Fruit fly (Drosophila melanogaster) whole organism, embryonic: ENCODE results near the gene ND-30.

Experiments used
- Adf1 ChIP-seq: fragments of 200-800 bp; sonication (Bioruptor generic); IDR thresholded peaks from 2 replicates; pipeline ENCODE4 v1.3.6; 2022; ENCODE audit warnings: missing biosample characterization, missing genetic modification characterization
- B-H1 ChIP-seq: fragments of 200-800 bp; sonication (Bioruptor generic); IDR thresholded peaks from 3 replicates; pipeline ENCODE4 v1.3.6; 2022; ENCODE audit warnings: missing biosample characterization, missing genetic modification characterization
- BtbVII ChIP-seq: fragments of 200-800 bp; sonication (Bioruptor generic); optimal IDR thresholded peaks from 3 replicates; lab custom pipeline; 2017; ENCODE audit warnings: missing biosample characterization, mild to moderate bottlenecking, missing genetic modification characterization
- CG10274 ChIP-seq: fragments of 200-800 bp; sonication (Bioruptor generic); optimal IDR thresholded peaks from 3 replicates; lab custom pipeline; 2017; ENCODE audit warnings: missing biosample characterization, mild to moderate bottlenecking, missing genetic modification characterization
- CG10366 ChIP-seq: fragments of 200-800 bp; sonication (Bioruptor generic); IDR thresholded peaks from 2 replicates; pipeline ENCODE4 v1.3.6; 2022; ENCODE audit warnings: missing biosample characterization, missing genetic modification characterization
- CG10431 ChIP-seq: fragments of 200-800 bp; sonication (Bioruptor generic); optimal IDR thresholded peaks from 3 replicates; lab custom pipeline; 2018; ENCODE audit warnings: missing biosample characterization, mild to moderate bottlenecking, missing genetic modification characterization
- CG12769 ChIP-seq: fragments of 200-800 bp; sonication (Bioruptor generic); optimal IDR thresholded peaks from 2 replicates; lab custom pipeline; 2019; ENCODE audit warnings: missing biosample characterization, mild to moderate bottlenecking, missing genetic modification characterization, moderate library complexity
- CG13287 ChIP-seq: fragments of 200-800 bp; sonication (Bioruptor generic); IDR thresholded peaks from 2 replicates; pipeline ENCODE4 v1.3.6; 2022; ENCODE audit warnings: missing biosample characterization, missing genetic modification characterization; ENCODE audit not compliant: partially characterized antibody
- CG13775 ChIP-seq: fragments of 200-800 bp; sonication (Bioruptor generic); optimal IDR thresholded peaks from 3 replicates; lab custom pipeline; 2017; ENCODE audit warnings: missing biosample characterization, mild to moderate bottlenecking, missing genetic modification characterization
- CG14710 ChIP-seq: fragments of 200-800 bp; sonication (Bioruptor generic); optimal IDR thresholded peaks from 3 replicates; lab custom pipeline; 2019; ENCODE audit warnings: missing biosample characterization, mild to moderate bottlenecking, missing genetic modification characterization, moderate library complexity
- CG17361 ChIP-seq: fragments of 200-800 bp; sonication (Bioruptor generic); IDR thresholded peaks from 3 replicates; pipeline ENCODE4 v1.3.6; 2022; ENCODE audit warnings: missing biosample characterization, missing genetic modification characterization
- CG2678 ChIP-seq: fragments of 200-800 bp; sonication (Bioruptor generic); optimal IDR thresholded peaks from 3 replicates; lab custom pipeline; 2019; ENCODE audit warnings: missing biosample characterization, mild to moderate bottlenecking, missing genetic modification characterization, moderate library complexity
- CG31365 ChIP-seq: fragments of 200-800 bp; sonication (Bioruptor generic); optimal IDR thresholded peaks from 2 replicates; lab custom pipeline; 2018; ENCODE audit warnings: missing biosample characterization, mild to moderate bottlenecking, missing genetic modification characterization
- CG4282 ChIP-seq: fragments of 200-800 bp; sonication (Bioruptor generic); optimal IDR thresholded peaks from 2 replicates; lab custom pipeline; 2016; ENCODE audit warnings: missing biosample characterization, missing genetic modification characterization
- CG4360 ChIP-seq: fragments of 200-800 bp; sonication (Bioruptor generic); IDR thresholded peaks from 2 replicates; pipeline ENCODE4 v1.3.6; 2022; ENCODE audit warnings: missing biosample characterization, missing genetic modification characterization
- CG5180 ChIP-seq: fragments of 200-800 bp; sonication (Bioruptor generic); optimal IDR thresholded peaks from 3 replicates; lab custom pipeline; 2017; ENCODE audit warnings: missing biosample characterization, missing genetic modification characterization, mild to moderate bottlenecking, moderate library complexity, missing genetic modification reagents
- CG7928 ChIP-seq: fragments of 200-800 bp; sonication (Bioruptor generic); optimal IDR thresholded peaks from 2 replicates; lab custom pipeline; 2017; ENCODE audit warnings: missing biosample characterization, mild to moderate bottlenecking, missing genetic modification characterization
- CG7963 ChIP-seq: fragments of 200-800 bp; sonication (Bioruptor generic); IDR thresholded peaks from 3 replicates; pipeline ENCODE4 v1.3.6; 2022; ENCODE audit warnings: missing biosample characterization, missing genetic modification characterization; ENCODE audit not compliant: partially characterized antibody
- CG8765 ChIP-seq: fragments of 200-800 bp; sonication (Bioruptor generic); IDR thresholded peaks from 2 replicates; pipeline ENCODE4 v1.3.6; 2022; ENCODE audit warnings: missing biosample characterization, missing genetic modification characterization
- CG9727 ChIP-seq: fragments of 200-800 bp; sonication (Bioruptor generic); optimal IDR thresholded peaks from 3 replicates; lab custom pipeline; 2017; ENCODE audit warnings: missing biosample characterization, mild to moderate bottlenecking, missing genetic modification characterization
- Camta ChIP-seq: fragments of 200-800 bp; sonication (Bioruptor generic); optimal IDR thresholded peaks from 2 replicates; lab custom pipeline; 2016; ENCODE audit warnings: missing biosample characterization, missing genetic modification characterization
- Gug ChIP-seq: fragments of 200-800 bp; sonication (Bioruptor generic); IDR thresholded peaks from 4 replicates; pipeline ENCODE4 v1.3.6; 2022; ENCODE audit warnings: missing biosample characterization, missing genetic modification characterization
- HLH4C ChIP-seq: fragments of 200-800 bp; sonication (Bioruptor generic); IDR thresholded peaks from 3 replicates; pipeline ENCODE4 v1.3.6; 2022; ENCODE audit warnings: missing biosample characterization, missing genetic modification characterization; ENCODE audit not compliant: partially characterized antibody
- HmgD ChIP-seq: fragments of 200-800 bp; sonication (Bioruptor generic); optimal IDR thresholded peaks from 3 replicates; lab custom pipeline; 2016; ENCODE audit warnings: missing biosample characterization, missing genetic modification characterization
- Hr3 ChIP-seq: fragments of 200-800 bp; sonication (Bioruptor generic); optimal IDR thresholded peaks from 3 replicates; lab custom pipeline; 2016; ENCODE audit warnings: missing biosample characterization, missing genetic modification characterization
- Hr78 ChIP-seq, 2 experiments: fragments of 200-800 bp in 1 of 2; fragments of >200 bp in 1 of 2; sonication (Bioruptor generic) in 1 of 2; optimal IDR thresholded peaks; 2 replicates each; lab custom pipeline; 2017 to 2019; ENCODE audit warnings: missing biosample characterization in 2 of 2, missing genetic modification characterization in 2 of 2, mild to moderate bottlenecking in 1 of 2, moderate library complexity in 1 of 2
- NFAT ChIP-seq: fragments of 200-800 bp; sonication (Bioruptor generic); IDR thresholded peaks from 2 replicates; pipeline ENCODE4 v1.3.6; 2022; ENCODE audit warnings: missing biosample characterization, missing genetic modification characterization
- NK7.1 ChIP-seq: fragments of 200-800 bp; sonication (Bioruptor generic); optimal IDR thresholded peaks from 3 replicates; lab custom pipeline; 2016; ENCODE audit warnings: missing biosample characterization, missing genetic modification characterization
- Scr ChIP-seq: fragments of 200-800 bp; sonication (Bioruptor generic); IDR thresholded peaks from 2 replicates; pipeline ENCODE4 v1.3.6; 2022; ENCODE audit warnings: missing biosample characterization, missing genetic modification characterization; ENCODE audit not compliant: partially characterized antibody
- Stat92E ChIP-seq, 3 experiments: fragments of >200 bp in 2 of 3; fragments of 200-800 bp in 1 of 3; sonication (Bioruptor generic) in 1 of 3; optimal IDR thresholded peaks; 2 replicates each; lab custom pipeline; 2017 to 2019; ENCODE audit warnings: missing biosample characterization in 3 of 3, missing genetic modification characterization in 3 of 3, mild to moderate bottlenecking in 1 of 3, moderate library complexity in 1 of 3
- Vsx1 ChIP-seq: fragments of 200-800 bp; sonication (Bioruptor generic); optimal IDR thresholded peaks from 2 replicates; lab custom pipeline; 2017; ENCODE audit warnings: missing biosample characterization, mild to moderate bottlenecking, missing genetic modification characterization, missing genetic modification reagents
- Xbp1 ChIP-seq: fragments of 200-800 bp; sonication (Bioruptor generic); optimal IDR thresholded peaks from 3 replicates; lab custom pipeline; 2016; ENCODE audit warnings: missing biosample characterization, mild to moderate bottlenecking, missing genetic modification characterization
- YL-1 ChIP-seq: fragments of 200-800 bp; sonication (Bioruptor generic); optimal IDR thresholded peaks from 3 replicates; lab custom pipeline; 2017; ENCODE audit warnings: missing biosample characterization, mild to moderate bottlenecking, missing genetic modification characterization
- ac ChIP-seq: fragments of 200-800 bp; sonication (Bioruptor generic); optimal IDR thresholded peaks from 3 replicates; lab custom pipeline; 2017; ENCODE audit warnings: missing biosample characterization, mild to moderate bottlenecking, missing genetic modification characterization
- cwo ChIP-seq: fragments of 200-800 bp; sonication (Bioruptor generic); optimal IDR thresholded peaks from 3 replicates; lab custom pipeline; 2017; ENCODE audit warnings: missing biosample characterization, missing genetic modification characterization, mild to moderate bottlenecking, moderate library complexity, missing genetic modification reagents
- dm ChIP-seq: fragments of 200-800 bp; sonication (Bioruptor generic); optimal IDR thresholded peaks from 3 replicates; lab custom pipeline; 2016; ENCODE audit warnings: missing biosample characterization, missing genetic modification characterization
- esg ChIP-seq: fragments of 200-800 bp; sonication (Bioruptor generic); conservative IDR thresholded peaks from 2 replicates; pipeline ENCODE4 v1.3.6; 2022; ENCODE audit warnings: missing biosample characterization, missing genetic modification characterization
- gem ChIP-seq: fragments of 200-800 bp; sonication (Bioruptor generic); optimal IDR thresholded peaks from 2 replicates; lab custom pipeline; 2019; ENCODE audit warnings: missing biosample characterization, mild to moderate bottlenecking, missing genetic modification characterization, moderate library complexity
- ken ChIP-seq: fragments of 200-800 bp; sonication (Bioruptor generic); IDR thresholded peaks from 3 replicates; pipeline ENCODE4 v1.3.6; 2022; ENCODE audit warnings: missing biosample characterization, missing genetic modification characterization
- lmd ChIP-seq: fragments of 200-800 bp; sonication (Bioruptor generic); IDR thresholded peaks from 2 replicates; pipeline ENCODE4 v1.3.6; 2022; ENCODE audit warnings: missing biosample characterization, missing genetic modification characterization
- nmo ChIP-seq: fragments of 200-800 bp; sonication (Bioruptor generic); optimal IDR thresholded peaks from 2 replicates; lab custom pipeline; 2018; ENCODE audit warnings: missing biosample characterization, mild to moderate bottlenecking, missing genetic modification characterization, moderate library complexity
- oc ChIP-seq: fragments of 200-800 bp; sonication (Bioruptor generic); optimal IDR thresholded peaks from 2 replicates; lab custom pipeline; 2018; ENCODE audit warnings: missing biosample characterization, mild to moderate bottlenecking, missing genetic modification characterization, moderate library complexity
- peb ChIP-seq: fragments of 200-800 bp; sonication (Bioruptor generic); IDR thresholded peaks from 2 replicates; pipeline ENCODE4 v1.3.6; 2022; ENCODE audit warnings: missing biosample characterization, missing genetic modification characterization
- ranshi ChIP-seq: fragments of 200-800 bp; sonication (Bioruptor generic); IDR thresholded peaks from 2 replicates; pipeline ENCODE4 v1.3.6; 2022; ENCODE audit warnings: missing biosample characterization, missing genetic modification characterization
- sc ChIP-seq, 3 experiments: fragments of >200 bp in 2 of 3; fragments of 200-800 bp in 1 of 3; sonication (Bioruptor generic) in 1 of 3; optimal IDR thresholded peaks; 2 replicates in 2 of 3; 3 replicates in 1 of 3; lab custom pipeline; 2017; ENCODE audit warnings: mild to moderate bottlenecking in 1 of 3, missing biosample characterization in 1 of 3, missing genetic modification characterization in 1 of 3, missing genetic modification reagents in 1 of 3
- stwl ChIP-seq: fragments of 200-800 bp; sonication (Bioruptor generic); optimal IDR thresholded peaks from 3 replicates; lab custom pipeline; 2018; ENCODE audit warnings: missing biosample characterization, mild to moderate bottlenecking, missing genetic modification characterization, moderate library complexity
- tgo ChIP-seq: fragments of 200-800 bp; sonication (Bioruptor generic); IDR thresholded peaks from 3 replicates; pipeline ENCODE4 v1.3.6; 2022; ENCODE audit warnings: missing biosample characterization, missing genetic modification characterization
- tin ChIP-seq: fragments of 200-800 bp; sonication (Bioruptor generic); optimal IDR thresholded peaks from 3 replicates; lab custom pipeline; 2016; ENCODE audit warnings: missing biosample characterization, missing genetic modification characterization
- zf30C ChIP-seq: fragments of 200-800 bp; sonication (Bioruptor generic); optimal IDR thresholded peaks from 3 replicates; lab custom pipeline; 2018; ENCODE audit warnings: missing biosample characterization, mild to moderate bottlenecking, missing genetic modification characterization

The ND-30 gene

DNA sequence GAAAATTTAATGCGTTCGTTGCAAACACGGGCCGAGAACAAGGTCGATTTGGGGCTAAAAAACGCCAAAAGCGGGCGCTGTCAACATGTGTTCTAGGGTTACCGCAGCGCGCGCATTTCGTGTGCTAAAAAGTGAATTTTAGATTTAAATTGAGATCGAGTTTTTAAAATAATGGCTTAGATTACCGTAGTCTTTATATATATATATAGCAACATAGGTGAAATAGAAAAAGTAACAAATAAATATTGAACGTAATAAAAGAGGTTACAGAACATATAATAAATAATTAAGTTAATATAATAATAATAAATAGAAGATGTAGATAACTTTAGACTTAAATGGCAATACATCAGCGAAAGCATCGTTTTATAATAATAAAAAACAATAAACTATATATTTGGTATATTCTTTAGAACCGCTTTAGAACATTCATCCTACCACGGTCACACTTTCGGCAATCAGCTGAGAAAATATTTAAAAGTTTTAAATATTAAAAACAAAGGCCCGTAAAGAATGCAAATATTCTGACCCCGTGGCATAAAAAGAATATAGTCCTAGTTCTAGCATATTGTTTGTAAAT lies 15.9 kb downstream of the ND-30 start, which contains the start of the genes CG11537 and Alg2 (continued):
- TF ChIP-seq sc (optimal IDR thresholded peaks at IDR 0.05; lab: Kevin White, UChicago), result no peak
- no peak for TF ChIP-seq sc (GFP tag; optimal IDR thresholded peaks at IDR 0.05; lab: Kevin White, UChicago)
- TF ChIP-seq Adf1 (GFP tag; lab: Robert Waterston, UW), result no peak
- TF ChIP-seq ken (GFP tag; lab: Robert Waterston, UW), result no peak
- no peak for TF ChIP-seq HmgD (GFP tag; lab: Kevin White, UChicago)
- TF ChIP-seq CG14710 (tag; lab: Kevin White, UChicago), result peak; percentile 56
- no peak for TF ChIP-seq B-H1
- TF ChIP-seq CG7963 (GFP tag; lab: Robert Waterston, UW), result no peak
- TF ChIP-seq CG5180 (GFP tag; lab: Kevin White, UChicago), result no peak
- TF ChIP-seq NK7.1 (GFP tag; lab: Kevin White, UChicago), result no peak
- no peak for TF ChIP-seq lmd (GFP tag; lab: Robert Waterston, UW)
- peak; percentile 34 for TF ChIP-seq Xbp1 (GFP tag; lab: Kevin White, UChicago)
- TF ChIP-seq cwo (GFP tag; lab: Kevin White, UChicago), result no peak
- no peak for TF ChIP-seq Hr3 (GFP tag; lab: Kevin White, UChicago)
- no peak for TF ChIP-seq Gug
- TF ChIP-seq CG7928 (GFP tag; lab: Kevin White, UChicago), result no peak
- TF ChIP-seq CG4282 (GFP tag; lab: Kevin White, UChicago), result no peak
- no peak for TF ChIP-seq BtbVII
- no peak for TF ChIP-seq tgo
- TF ChIP-seq Vsx1 (GFP tag; lab: Kevin White, UChicago), result no peak
- no peak for TF ChIP-seq Stat92E (GFP tag; optimal IDR thresholded peaks at IDR 0.05; lab: Kevin White, UChicago)
- no peak for TF ChIP-seq CG10274 (GFP tag; lab: Kevin White, UChicago)
- no peak for TF ChIP-seq CG13287
- no peak for TF ChIP-seq zf30C (GFP tag; lab: Kevin White, UChicago)
- no peak for TF ChIP-seq HLH4C
- peak; percentile 26 for TF ChIP-seq nmo (GFP tag; lab: Kevin White, UChicago)
- TF ChIP-seq YL-1 (GFP tag; lab: Kevin White, UChicago), result no peak
- peak; percentile 44; the same call in 2 of the 3 replicates for TF ChIP-seq CG17361
- no peak for TF ChIP-seq CG31365 (tag; lab: Kevin White, UChicago)
- TF ChIP-seq CG12769 (tag; lab: Kevin White, UChicago), result no peak
- TF ChIP-seq CG10431, result no peak
- TF ChIP-seq esg, result no peak
- TF ChIP-seq CG13775 (GFP tag; lab: Kevin White, UChicago), result peak; percentile 25
- no peak for TF ChIP-seq peb
- TF ChIP-seq oc (tag; lab: Kevin White, UChicago), result no peak
- TF ChIP-seq CG10366, result peak; percentile 29
- TF ChIP-seq ac (GFP tag; lab: Kevin White, UChicago), result no peak
- no peak for TF ChIP-seq CG8765
- no peak for TF ChIP-seq Camta
- no peak for TF ChIP-seq CG4360 (GFP tag; lab: Robert Waterston, UW)
- TF ChIP-seq ranshi (GFP tag; lab: Robert Waterston, UW), result no peak
- TF ChIP-seq CG2678 (tag; lab: Kevin White, UChicago), result peak; percentile 42
- TF ChIP-seq CG9727 (GFP tag; lab: Kevin White, UChicago), result peak; percentile 39
- TF ChIP-seq tin (GFP tag; lab: Kevin White, UChicago), result peak; percentile 42
- TF ChIP-seq dm, result peak; percentile 12
- TF ChIP-seq Scr (GFP tag; lab: Robert Waterston, UW), result no peak
- TF ChIP-seq stwl (tag; lab: Kevin White, UChicago), result peak; percentile 28
- peak; percentile 55 for TF ChIP-seq gem
- TF ChIP-seq NFAT (GFP tag; lab: Robert Waterston, UW), result peak; percentile 23; the same call in 1 of the 2 replicates
- TF ChIP-seq Hr78 (GFP tag; optimal IDR thresholded peaks at IDR 0.05; lab: Kevin White, UChicago), result no peak
